Worm (Caenorhabditis elegans) whole organism, late embryonic: ENCODE data around the gene gcy-7.

ENCODE experiments used
- K02D7.2 ChIP-seq: sonication (generic microtip); optimal IDR thresholded peaks from 2 replicates; lab custom pipeline; 2017; ENCODE audit warnings: mild to moderate bottlenecking, missing genetic modification characterization, missing compliant biosample characterization
- T23F11.4 ChIP-seq: fragments of 200-800 bp; sonication (Bioruptor generic); optimal IDR thresholded peaks from 2 replicates; lab custom pipeline; 2018; ENCODE audit warnings: mild to moderate bottlenecking, missing genetic modification characterization, missing compliant biosample characterization
- Y22D7AL.16 ChIP-seq: sonication (generic microtip); optimal IDR thresholded peaks from 2 replicates; lab custom pipeline; 2016; ENCODE audit warnings: missing genetic modification characterization, missing compliant biosample characterization
- ceh-22 ChIP-seq: sonication (generic microtip); optimal IDR thresholded peaks from 2 replicates; lab custom pipeline; 2017; ENCODE audit warnings: missing biosample characterization, missing genetic modification characterization
- dve-1 ChIP-seq: sonication (generic microtip); optimal IDR thresholded peaks from 2 replicates; lab custom pipeline; 2017; ENCODE audit warnings: antibody characterized with exemption, mild to moderate bottlenecking, missing genetic modification characterization, missing compliant biosample characterization
- hlh-30 ChIP-seq: sonication (generic microtip); optimal IDR thresholded peaks from 2 replicates; lab custom pipeline; 2017; ENCODE audit warnings: antibody characterized with exemption, missing genetic modification characterization, missing compliant biosample characterization; ENCODE audit not compliant: insufficient read depth
- nfya-1 ChIP-seq: sonication (generic microtip); optimal IDR thresholded peaks from 2 replicates; lab custom pipeline; 2017; ENCODE audit warnings: missing genetic modification characterization, mild to moderate bottlenecking, missing compliant biosample characterization, antibody characterized with exemption, moderate library complexity
- nhr-11 ChIP-seq: fragments of 150-350 bp; optimal IDR thresholded peaks from 2 replicates; lab custom pipeline; 2014; ENCODE audit warnings: missing biosample characterization, missing genetic modification characterization
- npax-4 ChIP-seq: sonication (generic microtip); optimal IDR thresholded peaks from 2 replicates; lab custom pipeline; 2016; ENCODE audit warnings: missing genetic modification characterization, missing compliant biosample characterization
- pat-9 ChIP-seq: fragments of 200-800 bp; sonication (Bioruptor generic); optimal IDR thresholded peaks from 2 replicates; lab custom pipeline; 2018; ENCODE audit warnings: mild to moderate bottlenecking, missing genetic modification characterization, moderate library complexity, missing compliant biosample characterization
- pha-4 ChIP-seq: fragments of 150-350 bp; optimal IDR thresholded peaks from 2 replicates; lab custom pipeline; 2018; ENCODE audit warnings: missing biosample characterization, missing genetic modification reagents, missing genetic modification characterization
- ref-2 ChIP-seq: sonication (generic microtip); optimal IDR thresholded peaks from 2 replicates; lab custom pipeline; 2016; ENCODE audit warnings: missing genetic modification characterization, missing compliant biosample characterization

- TF ChIP-seq T23F11.4 (no peak), Y22D7AL.16 (tag; lab: Kevin White, UChicago) (no peak), K02D7.2 (tag; lab: Kevin White, UChicago) (no peak), hlh-30 (tag; lab: Kevin White, UChicago) (no peak), dve-1 (tag; lab: Kevin White, UChicago) (no peak), npax-4 (tag; lab: Kevin White, UChicago) (no peak), pha-4 (tag; lab: Kevin White, UChicago) (no peak), ceh-22 (no peak), pat-9 (tag; lab: Kevin White, UChicago) (no peak), nfya-1 (tag; lab: Kevin White, UChicago) (no peak), nhr-11 (tag; lab: Kevin White, UChicago) (no peak), ref-2 (no peak)
Measured at ce11 chrV:8370705-8371104, 16.5 kb upstream of the gcy-7 start, which contains the start of gene gpa-2.
